Worm (Caenorhabditis elegans) whole organism, late embryonic: ENCODE results near the gene R01H2.8.

Source experiments
- F13H6.1 ChIP-seq: sonication (generic microtip); optimal IDR thresholded peaks from 2 replicates; lab custom pipeline; 2016; ENCODE audit warnings: missing genetic modification characterization, missing compliant biosample characterization
- K09A11.1 ChIP-seq: sonication (generic microtip); optimal IDR thresholded peaks from 2 replicates; lab custom pipeline; 2017; ENCODE audit warnings: antibody characterized with exemption, mild to moderate bottlenecking, missing genetic modification characterization, missing compliant biosample characterization; ENCODE audit not compliant: insufficient read depth
- Y22D7AL.16 ChIP-seq: sonication (generic microtip); optimal IDR thresholded peaks from 2 replicates; lab custom pipeline; 2016; ENCODE audit warnings: missing genetic modification characterization, missing compliant biosample characterization
- ceh-14 ChIP-seq: sonication (generic microtip); optimal IDR thresholded peaks from 2 replicates; lab custom pipeline; 2016; ENCODE audit warnings: missing genotype, missing genetic modification characterization, missing compliant biosample characterization
- ceh-19 ChIP-seq: fragments of 200-800 bp; sonication (Bioruptor generic); optimal IDR thresholded peaks from 2 replicates; lab custom pipeline; 2018; ENCODE audit warnings: mild to moderate bottlenecking, missing genetic modification characterization, missing compliant biosample characterization
- ceh-2 ChIP-seq: sonication (generic microtip); optimal IDR thresholded peaks from 2 replicates; lab custom pipeline; 2016; ENCODE audit warnings: missing genotype, missing genetic modification characterization, missing compliant biosample characterization
- ceh-24 ChIP-seq: sonication (generic microtip); optimal IDR thresholded peaks from 2 replicates; lab custom pipeline; 2016; ENCODE audit warnings: mild to moderate bottlenecking, missing genetic modification characterization, missing compliant biosample characterization
- ceh-30 ChIP-seq: fragments of 150-350 bp; optimal IDR thresholded peaks from 2 replicates; lab custom pipeline; 2014; ENCODE audit warnings: missing biosample characterization, missing genetic modification characterization
- ceh-48 ChIP-seq: sonication (generic microtip); optimal IDR thresholded peaks from 2 replicates; lab custom pipeline; 2016; ENCODE audit warnings: missing genetic modification characterization, inconsistent platforms, missing compliant biosample characterization
- ceh-9 ChIP-seq: sonication (generic microtip); optimal IDR thresholded peaks from 2 replicates; lab custom pipeline; 2016; ENCODE audit warnings: mild to moderate bottlenecking, missing genetic modification characterization, inconsistent platforms, missing compliant biosample characterization
- dmd-4 ChIP-seq: sonication (generic microtip); optimal IDR thresholded peaks from 2 replicates; lab custom pipeline; 2016; ENCODE audit warnings: borderline replicate concordance, missing genetic modification characterization, missing compliant biosample characterization
- dve-1 ChIP-seq: sonication (generic microtip); optimal IDR thresholded peaks from 2 replicates; lab custom pipeline; 2017; ENCODE audit warnings: antibody characterized with exemption, mild to moderate bottlenecking, missing genetic modification characterization, missing compliant biosample characterization
- elt-2 ChIP-seq: sonication (generic microtip); optimal IDR thresholded peaks from 2 replicates; lab custom pipeline; 2016; ENCODE audit warnings: missing genetic modification reagents, missing genetic modification characterization, missing compliant biosample characterization
- fkh-10 ChIP-seq: fragments of 150-350 bp; optimal IDR thresholded peaks from 2 replicates; lab custom pipeline; 2014; ENCODE audit warnings: missing biosample characterization, missing genetic modification reagents, missing genetic modification characterization
- fkh-6 ChIP-seq: sonication (generic microtip); optimal IDR thresholded peaks from 2 replicates; lab custom pipeline; 2016; ENCODE audit warnings: missing genetic modification characterization, missing compliant biosample characterization
- gmeb-2 ChIP-seq: sonication (generic microtip); optimal IDR thresholded peaks from 2 replicates; lab custom pipeline; 2016; ENCODE audit warnings: missing genetic modification characterization, inconsistent platforms, missing compliant biosample characterization
- hlh-15 ChIP-seq: sonication (generic microtip); optimal IDR thresholded peaks from 2 replicates; lab custom pipeline; 2016; ENCODE audit warnings: missing genetic modification characterization, missing compliant biosample characterization
- lin-11 ChIP-seq: fragments of 200-800 bp; sonication (Bioruptor generic); optimal IDR thresholded peaks from 2 replicates; lab custom pipeline; 2018; ENCODE audit warnings: mild to moderate bottlenecking, missing genetic modification characterization, missing compliant biosample characterization
- mec-3 ChIP-seq: sonication (generic microtip); optimal IDR thresholded peaks from 2 replicates; lab custom pipeline; 2016; ENCODE audit warnings: borderline replicate concordance, missing genetic modification characterization, missing compliant biosample characterization
- nfya-1 ChIP-seq: sonication (generic microtip); optimal IDR thresholded peaks from 2 replicates; lab custom pipeline; 2017; ENCODE audit warnings: missing genetic modification characterization, mild to moderate bottlenecking, missing compliant biosample characterization, antibody characterized with exemption, moderate library complexity
- nhr-11 ChIP-seq: fragments of 150-350 bp; optimal IDR thresholded peaks from 2 replicates; lab custom pipeline; 2014; ENCODE audit warnings: missing biosample characterization, missing genetic modification characterization
- odd-2 ChIP-seq: sonication (generic microtip); optimal IDR thresholded peaks from 2 replicates; lab custom pipeline; 2017; ENCODE audit warnings: antibody characterized with exemption, mild to moderate bottlenecking, missing genetic modification characterization, missing compliant biosample characterization
- pag-3 ChIP-seq: sonication (generic microtip); optimal IDR thresholded peaks from 2 replicates; lab custom pipeline; 2016; ENCODE audit warnings: missing compliant biosample characterization, missing genetic modification characterization, borderline replicate concordance
- pat-9 ChIP-seq: fragments of 200-800 bp; sonication (Bioruptor generic); optimal IDR thresholded peaks from 2 replicates; lab custom pipeline; 2018; ENCODE audit warnings: mild to moderate bottlenecking, missing genetic modification characterization, moderate library complexity, missing compliant biosample characterization
- pros-1 ChIP-seq: fragments of 150-350 bp; optimal IDR thresholded peaks from 2 replicates; lab custom pipeline; 2014; ENCODE audit warnings: missing biosample characterization, missing genetic modification reagents, missing genetic modification characterization
- rnt-1 ChIP-seq: sonication (generic microtip); optimal IDR thresholded peaks from 2 replicates; lab custom pipeline; 2016; ENCODE audit warnings: missing genetic modification characterization, missing compliant biosample characterization
- sdc-2 ChIP-seq: sonication (generic microtip); optimal IDR thresholded peaks from 2 replicates; lab custom pipeline; 2016; ENCODE audit warnings: missing genotype, missing genetic modification characterization, missing compliant biosample characterization
- sox-4 ChIP-seq: sonication (generic microtip); optimal IDR thresholded peaks from 2 replicates; lab custom pipeline; 2017; ENCODE audit warnings: mild to moderate bottlenecking, missing genetic modification characterization, inconsistent platforms, missing compliant biosample characterization
- tbx-2 ChIP-seq: sonication (generic microtip); optimal IDR thresholded peaks from 2 replicates; lab custom pipeline; 2016; ENCODE audit warnings: missing genetic modification characterization, missing compliant biosample characterization
- ttx-3 ChIP-seq: sonication (generic microtip); optimal IDR thresholded peaks from 2 replicates; lab custom pipeline; 2016; ENCODE audit warnings: missing genetic modification reagents, missing genetic modification characterization, missing compliant biosample characterization
- unc-42 ChIP-seq: sonication (generic microtip); optimal IDR thresholded peaks from 2 replicates; lab custom pipeline; 2016; ENCODE audit warnings: missing genotype, missing genetic modification characterization, missing compliant biosample characterization
- unc-55 ChIP-seq: sonication (generic microtip); optimal IDR thresholded peaks from 2 replicates; lab custom pipeline; 2017; ENCODE audit warnings: missing biosample characterization, missing genetic modification reagents, missing genetic modification characterization
- zip-5 ChIP-seq: sonication (generic microtip); optimal IDR thresholded peaks from 2 replicates; lab custom pipeline; 2016; ENCODE audit warnings: missing genetic modification characterization, missing compliant biosample characterization
- ztf-16 ChIP-seq: sonication (generic microtip); optimal IDR thresholded peaks from 2 replicates; lab custom pipeline; 2017; ENCODE audit warnings: missing genetic modification characterization, missing compliant biosample characterization

The R01H2.8 gene

DNA sequence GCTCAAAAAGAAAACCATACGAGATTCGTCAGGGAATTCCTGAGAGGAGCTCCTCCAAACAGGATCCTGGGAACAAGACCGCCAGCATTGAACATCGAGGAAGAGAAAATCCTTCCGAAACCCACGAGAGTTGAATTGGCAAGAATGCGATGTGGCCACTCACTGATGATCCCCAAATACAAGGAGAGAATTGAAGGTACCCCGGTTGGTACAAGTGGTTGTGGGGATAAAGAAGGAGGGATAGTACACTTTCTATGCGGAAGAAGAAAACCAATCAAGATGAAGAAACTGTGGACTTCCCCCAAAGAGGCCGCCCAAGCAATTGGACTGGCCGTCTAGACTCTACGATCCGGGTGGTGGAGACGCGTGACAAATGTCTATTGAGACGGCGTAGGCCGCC, 5.8 kb upstream of the R01H2.8 start:
- TF ChIP-seq dmd-4 (tag; lab: Kevin White, UChicago) (no peak), F13H6.1 (tag; lab: Kevin White, UChicago) (no peak), fkh-6 (no peak), nhr-11 (tag; lab: Kevin White, UChicago) (no peak), unc-55 (GFP tag; lab: Kevin White, UChicago) (no peak), gmeb-2 (no peak), tbx-2 (tag; lab: Kevin White, UChicago) (no peak), dve-1 (tag; lab: Kevin White, UChicago) (no peak), ceh-9 (tag; lab: Kevin White, UChicago) (no peak), sdc-2 (tag; lab: Kevin White, UChicago) (no peak)

DNA sequence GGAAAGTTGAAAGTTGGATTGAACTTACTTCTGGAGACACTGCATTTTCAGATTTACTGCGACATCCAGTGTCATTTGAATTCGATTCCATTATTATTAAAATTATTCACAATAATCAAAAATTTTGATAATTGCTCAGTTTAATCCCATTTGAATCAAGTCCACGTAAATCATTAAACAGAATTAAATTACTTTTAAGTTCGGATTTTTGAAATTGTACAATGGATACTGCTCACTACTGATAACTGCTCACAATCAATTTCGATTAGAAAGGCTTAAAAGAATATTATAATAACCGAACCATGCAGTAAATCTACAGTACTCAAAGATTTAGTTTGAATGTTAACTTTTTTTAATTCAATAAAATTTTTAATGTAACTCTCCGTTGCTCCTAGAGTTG, 4.7 kb upstream of the R01H2.8 start, which contains the start of gene R01H2.4:
R01H2.4 (minus strand) TSS at position 101 of the 400 bp plus-strand sequence.
- no peak for TF ChIP-seq K09A11.1 (tag; lab: Kevin White, UChicago)
- TF ChIP-seq mec-3 (tag; lab: Kevin White, UChicago) = no peak
- no peak for TF ChIP-seq ceh-48 (tag; lab: Kevin White, UChicago)
- no peak for TF ChIP-seq ceh-19 (GFP tag; lab: Kevin White, UChicago)
- no peak for TF ChIP-seq ceh-30 (tag; lab: Kevin White, UChicago)
- no peak for TF ChIP-seq ceh-9 (tag; lab: Kevin White, UChicago)
- no peak for TF ChIP-seq ceh-14 (tag; lab: Kevin White, UChicago)
- no peak for TF ChIP-seq odd-2
- no peak for TF ChIP-seq rnt-1 (tag; lab: Kevin White, UChicago)
- no peak for TF ChIP-seq ceh-2 (tag; lab: Kevin White, UChicago)
- TF ChIP-seq sox-4 (tag; lab: Kevin White, UChicago) = no peak
- TF ChIP-seq ttx-3 (tag; lab: Kevin White, UChicago) = no peak
- TF ChIP-seq dmd-4 (tag; lab: Kevin White, UChicago) = no peak
- TF ChIP-seq zip-5 (tag; lab: Kevin White, UChicago) = no peak
- TF ChIP-seq nfya-1 (tag; lab: Kevin White, UChicago) = no peak
- no peak for TF ChIP-seq pros-1 (tag; lab: Kevin White, UChicago)
- no peak for TF ChIP-seq elt-2
- TF ChIP-seq ceh-24 (tag; lab: Kevin White, UChicago) = no peak
- TF ChIP-seq fkh-10 = no peak
- no peak for TF ChIP-seq lin-11

DNA sequence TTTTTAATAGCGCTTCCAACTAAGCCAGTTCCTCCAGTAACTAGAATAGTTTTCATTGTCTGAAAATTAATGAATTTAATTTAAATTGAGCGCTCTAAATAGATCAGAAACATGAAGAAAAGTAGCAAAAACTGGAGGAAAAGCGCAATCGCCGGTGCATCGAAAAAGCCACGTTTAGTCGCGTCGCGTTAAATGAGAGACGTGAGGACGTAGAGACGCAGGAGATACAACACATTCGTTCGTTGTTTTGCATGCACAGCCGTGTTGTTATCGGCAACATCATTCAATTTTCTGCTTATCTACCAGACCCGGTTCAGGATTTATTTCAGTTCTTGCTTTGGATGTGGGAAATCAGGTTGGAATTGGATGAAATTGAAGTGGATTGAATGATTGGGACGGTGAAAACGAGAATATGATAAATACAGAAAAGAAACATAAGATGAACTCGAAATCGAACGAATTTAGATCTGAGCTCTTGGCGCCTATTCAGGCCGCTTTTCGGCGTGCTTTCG, 1.4 kb upstream of the R01H2.8 start, which contains the start of gene ger-1:
ger-1 (minus strand) TSS at position 93 of the 512 bp plus-strand sequence.
- no peak for TF ChIP-seq nhr-11 (tag; lab: Kevin White, UChicago)
- TF ChIP-seq, all 69 proteins: peak for 0

DNA sequence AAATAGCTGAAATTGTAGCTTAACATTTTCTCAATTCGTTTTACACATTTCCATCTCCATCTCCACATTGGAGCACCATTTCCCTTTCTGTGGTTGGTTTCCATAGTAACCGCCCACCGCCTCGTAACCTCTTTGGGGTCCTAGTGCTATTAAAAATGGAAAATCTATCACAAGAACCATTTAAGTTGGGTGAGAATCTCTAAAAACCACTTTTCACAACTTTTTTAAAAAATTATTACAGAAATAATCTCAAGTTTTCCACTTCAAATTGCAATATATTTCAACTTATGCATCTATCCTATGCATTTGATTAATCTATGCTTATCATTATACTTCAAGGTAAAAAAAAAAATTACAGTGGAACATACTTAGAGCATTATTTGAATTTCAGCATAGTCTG, 1.1 kb downstream of the R01H2.8 start, which contains the start of gene tmem-17:
tmem-17 (plus strand) TSS at position 301 of the 400 bp plus-strand sequence.
- TF ChIP-seq mec-3 (tag; lab: Kevin White, UChicago) = no peak
- TF ChIP-seq unc-42 (tag; lab: Kevin White, UChicago) = no peak
- no peak for TF ChIP-seq F13H6.1 (tag; lab: Kevin White, UChicago)
- TF ChIP-seq pat-9 (tag; lab: Kevin White, UChicago) = no peak

DNA sequence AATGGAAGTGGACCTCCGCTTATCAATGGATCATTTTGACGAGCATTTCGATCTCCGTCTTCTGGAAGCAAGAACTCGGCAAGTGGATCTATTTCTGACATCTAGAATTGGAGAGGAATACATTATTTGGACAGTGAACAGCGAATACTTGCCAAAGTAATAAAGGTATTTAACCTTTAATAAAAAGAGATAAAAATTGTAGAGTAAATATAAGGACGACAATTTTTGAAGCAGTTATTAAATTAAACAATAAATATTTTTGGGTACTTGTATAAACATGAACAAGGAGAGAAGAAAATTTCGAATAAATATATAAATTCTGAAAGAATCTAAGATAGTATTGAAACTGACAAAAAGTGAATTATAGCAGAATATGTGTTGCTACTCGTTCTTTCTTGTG, 3.6 kb downstream of the R01H2.8 start, which contains the start of gene lin-37:
lin-37 (minus strand) TSS at position 101 of the 400 bp plus-strand sequence.
- no peak for TF ChIP-seq pag-3 (tag; lab: Kevin White, UChicago)
- no peak for TF ChIP-seq Y22D7AL.16 (tag; lab: Kevin White, UChicago)
- no peak for TF ChIP-seq nfya-1 (tag; lab: Kevin White, UChicago)
- no peak for TF ChIP-seq ztf-16 (tag; lab: Kevin White, UChicago)
- no peak for TF ChIP-seq ceh-48 (tag; lab: Kevin White, UChicago)
- no peak for TF ChIP-seq dmd-4 (tag; lab: Kevin White, UChicago)
- no peak for TF ChIP-seq dve-1 (tag; lab: Kevin White, UChicago)
- TF ChIP-seq hlh-15 = no peak
- no peak for TF ChIP-seq sox-4 (tag; lab: Kevin White, UChicago)
- TF ChIP-seq, all 69 proteins: peak for 0
